Worm (Caenorhabditis elegans): ENCODE measurements around the gene K07F5.17.

K07F5.17 gene

ce11 chrIV:9875646-9876045 lies 33.5 kb downstream of the K07F5.17 start:
- TF ChIP-seq him-1 (tag; optimal IDR thresholded peaks at IDR 0.05) (no peak), W03F9.2 (tag; optimal IDR thresholded peaks at IDR 0.05) (no peak), dao-5 (tag; optimal IDR thresholded peaks at IDR 0.05) (no peak)

DNA sequence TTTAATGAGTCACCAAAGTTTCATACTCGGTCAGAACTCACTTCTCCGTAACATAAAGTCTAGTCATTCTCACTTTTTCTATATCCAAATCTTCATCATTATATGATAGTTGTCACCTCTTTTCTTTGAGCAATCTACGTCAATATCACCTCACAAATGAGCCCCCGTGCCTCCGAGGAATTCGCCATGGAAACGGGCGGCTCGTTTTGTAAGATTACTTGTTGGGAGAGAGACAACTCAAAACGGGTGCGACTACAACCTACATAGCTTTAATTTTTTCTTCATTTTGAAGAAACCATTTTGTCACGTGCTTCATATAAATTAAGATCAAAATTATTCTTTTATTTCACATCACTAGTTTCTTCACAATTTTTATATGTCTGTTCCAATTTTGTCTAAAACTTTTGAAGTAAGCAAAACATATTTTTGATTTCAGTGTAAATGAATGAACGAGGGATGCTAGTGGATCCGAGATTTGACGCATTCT lies 36.8 kb downstream of the K07F5.17 start, which contains the start of gene nhr-4:
Gene nhr-4, plus strand, starts transcription at position 437 of the 487 bp plus-strand sequence.
- TF ChIP-seq him-1 (tag; optimal IDR thresholded peaks at IDR 0.05) (no peak), dao-5 (tag; optimal IDR thresholded peaks at IDR 0.05) (no peak), W03F9.2 (tag; optimal IDR thresholded peaks at IDR 0.05) (no peak)

ce11 chrIV:9884257-9884656 lies 42.1 kb downstream of the K07F5.17 start, which contains the start of the genes prp-18 and mccc-1:
Gene prp-18, minus strand, starts transcription at chrIV:9884383.
Gene mccc-1, plus strand, starts transcription at chrIV:9884570.
- TF ChIP-seq W03F9.2 (tag; optimal IDR thresholded peaks at IDR 0.05) (no peak), him-1 (tag; optimal IDR thresholded peaks at IDR 0.05) (no peak), dao-5 (tag; optimal IDR thresholded peaks at IDR 0.05) (no peak)

DNA sequence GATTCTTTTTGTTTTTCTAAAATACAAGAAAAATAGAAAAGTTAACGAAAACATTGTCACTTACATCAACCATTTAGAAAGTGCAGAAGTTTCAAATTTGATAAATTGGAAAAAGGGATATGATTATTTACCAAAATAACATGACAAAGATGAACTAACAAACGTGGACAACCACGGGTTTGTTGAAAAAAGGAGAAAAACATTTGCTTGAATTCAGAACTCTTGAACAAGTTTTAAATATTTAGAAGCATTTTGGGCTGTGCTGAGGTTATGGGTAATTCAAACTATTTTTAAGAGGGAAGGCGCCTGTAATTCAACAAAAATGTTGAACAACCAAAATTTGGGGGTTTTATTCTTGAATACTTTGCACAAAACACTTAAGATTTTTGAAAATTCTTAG lies 47.7 kb downstream of the K07F5.17 start, which contains the start of gene ttbk-3:
Gene ttbk-3, minus strand, starts transcription at position 101 of the 400 bp plus-strand sequence.
- TF ChIP-seq dao-5 (tag; optimal IDR thresholded peaks at IDR 0.05), result no peak
- TF ChIP-seq W03F9.2 (tag; optimal IDR thresholded peaks at IDR 0.05), result no peak
- no peak for TF ChIP-seq him-1 (tag; optimal IDR thresholded peaks at IDR 0.05)

ce11 chrIV:9891938-9892337 lies 49.8 kb downstream of the K07F5.17 start, which contains the start of gene F32B6.4:
Gene F32B6.4, minus strand, starts transcription at chrIV:9892038.
- TF ChIP-seq dao-5 (tag; optimal IDR thresholded peaks at IDR 0.05) (no peak), him-1 (tag; optimal IDR thresholded peaks at IDR 0.05) (no peak), W03F9.2 (tag; optimal IDR thresholded peaks at IDR 0.05) (no peak)
